Fruit fly (Drosophila melanogaster): Measurements from ENCODE around the gene Ppt1.

- TF ChIP-seq Myc (optimal IDR thresholded peaks at IDR 0.05) (no peak), h (optimal IDR thresholded peaks at IDR 0.05) (no peak), Sin3A (optimal IDR thresholded peaks at IDR 0.05) (no peak), psq (optimal IDR thresholded peaks at IDR 0.05) (no peak), insv (optimal IDR thresholded peaks at IDR 0.05) (no peak)
Measured at dm6 chrX:8714064-8715046, 24.3 kb upstream of the Ppt1 start, which contains the start of the genes CG2004 and CG1785.

All from Kc167 (cell line).